Fruit fly (Drosophila melanogaster) whole organism, embryonic: Measurements from ENCODE around the gene CG33098.

Experiments used
- Asciz ChIP-seq: fragments of 200-800 bp; sonication (Bioruptor generic); optimal IDR thresholded peaks from 2 replicates; lab custom pipeline; 2017; ENCODE audit warnings: missing biosample characterization, mild to moderate bottlenecking, missing genetic modification characterization, missing genetic modification reagents
- Bgb ChIP-seq: fragments of 200-800 bp; sonication (Bioruptor generic); IDR thresholded peaks from 2 replicates; pipeline ENCODE4 v1.3.6; 2022; ENCODE audit warnings: missing biosample characterization, missing genetic modification characterization; ENCODE audit not compliant: partially characterized antibody
- CG11093 ChIP-seq: fragments of 200-800 bp; sonication (Bioruptor generic); IDR thresholded peaks from 3 replicates; pipeline ENCODE4 v1.3.6; 2022; ENCODE audit warnings: missing biosample characterization, missing genetic modification characterization
- CG11247 ChIP-seq: fragments of 200-800 bp; sonication (Bioruptor generic); IDR thresholded peaks from 2 replicates; pipeline ENCODE4 v1.3.6; 2022; ENCODE audit warnings: missing biosample characterization, missing genetic modification characterization
- CG11456 ChIP-seq: fragments of 200-800 bp; sonication (Bioruptor generic); IDR thresholded peaks from 3 replicates; pipeline ENCODE4 v1.3.6; 2022; ENCODE audit warnings: missing biosample characterization, missing genetic modification characterization
- CG11504 ChIP-seq: fragments of 200-800 bp; sonication (Bioruptor generic); optimal IDR thresholded peaks from 3 replicates; lab custom pipeline; 2019; ENCODE audit warnings: missing biosample characterization, mild to moderate bottlenecking, missing genetic modification characterization, moderate library complexity
- CG13624 ChIP-seq: fragments of 200-800 bp; sonication (Bioruptor generic); optimal IDR thresholded peaks from 2 replicates; lab custom pipeline; 2016; ENCODE audit warnings: missing biosample characterization, missing genetic modification characterization
- CG15479 ChIP-seq: fragments of 200-800 bp; sonication (Bioruptor generic); optimal IDR thresholded peaks from 3 replicates; lab custom pipeline; 2019; ENCODE audit warnings: missing biosample characterization, mild to moderate bottlenecking, missing genetic modification characterization, moderate library complexity
- CG15696 ChIP-seq: fragments of 200-800 bp; sonication (Bioruptor generic); optimal IDR thresholded peaks from 2 replicates; lab custom pipeline; 2019; ENCODE audit warnings: missing biosample characterization, mild to moderate bottlenecking, missing genetic modification characterization, moderate library complexity
- CG16863 ChIP-seq: fragments of 200-800 bp; sonication (Bioruptor generic); optimal IDR thresholded peaks from 3 replicates; lab custom pipeline; 2016; ENCODE audit warnings: missing biosample characterization, missing genetic modification characterization
- CG17361 ChIP-seq: fragments of 200-800 bp; sonication (Bioruptor generic); IDR thresholded peaks from 3 replicates; pipeline ENCODE4 v1.3.6; 2022; ENCODE audit warnings: missing biosample characterization, missing genetic modification characterization
- CG17612 ChIP-seq: fragments of 200-800 bp; sonication (Bioruptor generic); IDR thresholded peaks from 2 replicates; pipeline ENCODE4 v1.3.6; 2022; ENCODE audit warnings: missing biosample characterization, missing genetic modification characterization
- CG2129 ChIP-seq: fragments of 200-800 bp; sonication (Bioruptor generic); IDR thresholded peaks from 2 replicates; pipeline ENCODE4 v1.3.6; 2022; ENCODE audit warnings: missing biosample characterization, missing genetic modification characterization; ENCODE audit not compliant: partially characterized antibody
- CG31224 ChIP-seq: fragments of 200-800 bp; sonication (Bioruptor generic); IDR thresholded peaks from 2 replicates; pipeline ENCODE4 v1.3.6; 2022; ENCODE audit warnings: missing biosample characterization, missing genetic modification characterization
- CG32767 ChIP-seq: fragments of 200-800 bp; sonication (Bioruptor generic); IDR thresholded peaks from 2 replicates; pipeline ENCODE4 v1.3.6; 2022; ENCODE audit warnings: missing biosample characterization, missing genetic modification characterization
- CG33213 ChIP-seq: fragments of 200-800 bp; sonication (Bioruptor generic); optimal IDR thresholded peaks from 3 replicates; lab custom pipeline; 2016; ENCODE audit warnings: missing biosample characterization, missing genetic modification characterization
- CG4360 ChIP-seq: fragments of 200-800 bp; sonication (Bioruptor generic); IDR thresholded peaks from 2 replicates; pipeline ENCODE4 v1.3.6; 2022; ENCODE audit warnings: missing biosample characterization, missing genetic modification characterization
- CG6272 ChIP-seq: fragments of 200-800 bp; sonication (Bioruptor generic); IDR thresholded peaks from 2 replicates; pipeline ENCODE4 v1.3.6; 2022; ENCODE audit warnings: missing biosample characterization, missing genetic modification characterization
- CG6654 ChIP-seq: fragments of 200-800 bp; sonication (Bioruptor generic); optimal IDR thresholded peaks from 2 replicates; lab custom pipeline; 2017; ENCODE audit warnings: missing biosample characterization, mild to moderate bottlenecking, missing genetic modification characterization
- CG6683 ChIP-seq: fragments of 200-800 bp; sonication (Bioruptor generic); optimal IDR thresholded peaks from 2 replicates; lab custom pipeline; 2017; ENCODE audit warnings: missing biosample characterization, mild to moderate bottlenecking, missing genetic modification characterization, missing genetic modification reagents
- CG8944 ChIP-seq: fragments of 200-800 bp; sonication (Bioruptor generic); optimal IDR thresholded peaks from 3 replicates; lab custom pipeline; 2016; ENCODE audit warnings: missing biosample characterization, missing genetic modification characterization
- CG9817 ChIP-seq: fragments of 200-800 bp; sonication (Bioruptor generic); optimal IDR thresholded peaks from 2 replicates; lab custom pipeline; 2018; ENCODE audit warnings: missing biosample characterization, mild to moderate bottlenecking, missing genetic modification characterization, moderate library complexity
- Dip3 ChIP-seq: fragments of 200-800 bp; sonication (Bioruptor generic); optimal IDR thresholded peaks from 3 replicates; lab custom pipeline; 2016; ENCODE audit warnings: missing biosample characterization, missing genetic modification characterization
- Drgx ChIP-seq: fragments of 200-800 bp; sonication (Bioruptor generic); IDR thresholded peaks from 2 replicates; pipeline ENCODE4 v1.3.6; 2022; ENCODE audit warnings: missing biosample characterization, missing genetic modification characterization
- Gug ChIP-seq: fragments of 200-800 bp; sonication (Bioruptor generic); IDR thresholded peaks from 4 replicates; pipeline ENCODE4 v1.3.6; 2022; ENCODE audit warnings: missing biosample characterization, missing genetic modification characterization
- HmgZ ChIP-seq: fragments of 200-800 bp; sonication (Bioruptor generic); optimal IDR thresholded peaks from 2 replicates; lab custom pipeline; 2018; ENCODE audit warnings: missing biosample characterization, mild to moderate bottlenecking, missing genetic modification characterization
- Lpt ChIP-seq: fragments of >200 bp; optimal IDR thresholded peaks from 2 replicates; lab custom pipeline; 2018; ENCODE audit warnings: missing biosample characterization, missing genetic modification characterization
- NC2α ChIP-seq: fragments of 200-800 bp; sonication (Bioruptor generic); optimal IDR thresholded peaks from 2 replicates; lab custom pipeline; 2016; ENCODE audit warnings: missing biosample characterization, missing genetic modification characterization
- NK7.1 ChIP-seq: fragments of 200-800 bp; sonication (Bioruptor generic); optimal IDR thresholded peaks from 3 replicates; lab custom pipeline; 2016; ENCODE audit warnings: missing biosample characterization, missing genetic modification characterization
- NfI ChIP-seq: fragments of 200-800 bp; sonication (Bioruptor generic); optimal IDR thresholded peaks from 3 replicates; lab custom pipeline; 2018; ENCODE audit warnings: missing biosample characterization, mild to moderate bottlenecking, missing genetic modification characterization, moderate library complexity
- Sry-δ ChIP-seq: fragments of 200-800 bp; sonication (Bioruptor generic); optimal IDR thresholded peaks from 2 replicates; lab custom pipeline; 2016; ENCODE audit warnings: missing biosample characterization, missing genetic modification characterization
- Ssrp ChIP-seq: fragments of 200-800 bp; sonication (Bioruptor generic); optimal IDR thresholded peaks from 2 replicates; lab custom pipeline; 2018; ENCODE audit warnings: missing biosample characterization, mild to moderate bottlenecking, missing genetic modification characterization, moderate library complexity
- Xrp1 ChIP-seq: fragments of 200-800 bp; sonication (Bioruptor generic); IDR thresholded peaks from 2 replicates; pipeline ENCODE4 v1.3.6; 2022; ENCODE audit warnings: missing biosample characterization, missing genetic modification characterization
- ase ChIP-seq: fragments of 200-800 bp; sonication (Bioruptor generic); IDR thresholded peaks from 3 replicates; pipeline ENCODE4 v1.3.6; 2022; ENCODE audit warnings: missing biosample characterization, missing genetic modification characterization
- bab2 ChIP-seq: fragments of 200-800 bp; sonication (Bioruptor generic); optimal IDR thresholded peaks from 2 replicates; lab custom pipeline; 2016; ENCODE audit warnings: missing biosample characterization, missing genetic modification characterization
- bbx ChIP-seq: fragments of 200-800 bp; sonication (Bioruptor generic); IDR thresholded peaks from 2 replicates; pipeline ENCODE4 v1.3.6; 2022; ENCODE audit warnings: missing biosample characterization, missing genetic modification characterization; ENCODE audit not compliant: partially characterized antibody
- cato ChIP-seq: fragments of 200-800 bp; sonication (Bioruptor generic); optimal IDR thresholded peaks from 2 replicates; lab custom pipeline; 2016; ENCODE audit warnings: missing biosample characterization, missing genetic modification characterization, borderline replicate concordance
- dmrt11E ChIP-seq: fragments of 200-800 bp; sonication (Bioruptor generic); optimal IDR thresholded peaks from 3 replicates; lab custom pipeline; 2018; ENCODE audit warnings: missing biosample characterization, mild to moderate bottlenecking, missing genetic modification characterization, moderate library complexity
- en ChIP-seq: fragments of 200-800 bp; sonication (Bioruptor generic); optimal IDR thresholded peaks from 2 replicates; lab custom pipeline; 2016; ENCODE audit warnings: missing biosample characterization, missing genetic modification characterization
- eve ChIP-seq, 2 experiments: fragments of >200 bp; optimal IDR thresholded peaks; 2 replicates each; lab custom pipeline; 2017; ENCODE audit warnings: missing biosample characterization in 2 of 2, missing genetic modification characterization in 2 of 2
- ewg ChIP-seq: fragments of 200-800 bp; sonication (Bioruptor generic); optimal IDR thresholded peaks from 3 replicates; lab custom pipeline; 2017; ENCODE audit warnings: mild to moderate bottlenecking, missing biosample characterization, missing genetic modification reagents, missing genetic modification characterization
- gce ChIP-seq: fragments of 200-800 bp; sonication (Bioruptor generic); IDR thresholded peaks from 3 replicates; pipeline ENCODE4 v1.3.6; 2022; ENCODE audit warnings: missing biosample characterization, missing genetic modification characterization
- gem ChIP-seq: fragments of 200-800 bp; sonication (Bioruptor generic); optimal IDR thresholded peaks from 2 replicates; lab custom pipeline; 2019; ENCODE audit warnings: missing biosample characterization, mild to moderate bottlenecking, missing genetic modification characterization, moderate library complexity
- kah ChIP-seq: fragments of 200-800 bp; sonication (Bioruptor generic); optimal IDR thresholded peaks from 2 replicates; lab custom pipeline; 2018; ENCODE audit warnings: missing biosample characterization, mild to moderate bottlenecking, missing genetic modification characterization
- maf-S ChIP-seq: fragments of 200-800 bp; sonication (Bioruptor generic); optimal IDR thresholded peaks from 2 replicates; lab custom pipeline; 2016; ENCODE audit warnings: missing biosample characterization, missing genetic modification characterization
- oc ChIP-seq: fragments of 200-800 bp; sonication (Bioruptor generic); optimal IDR thresholded peaks from 2 replicates; lab custom pipeline; 2018; ENCODE audit warnings: missing biosample characterization, mild to moderate bottlenecking, missing genetic modification characterization, moderate library complexity
- onecut ChIP-seq: fragments of 200-800 bp; sonication (Bioruptor generic); IDR thresholded peaks from 2 replicates; pipeline ENCODE4 v1.3.6; 2022; ENCODE audit warnings: missing biosample characterization, missing genetic modification characterization
- pzg ChIP-seq: fragments of 200-800 bp; sonication (Bioruptor generic); optimal IDR thresholded peaks from 3 replicates; lab custom pipeline; 2018; ENCODE audit warnings: missing biosample characterization, mild to moderate bottlenecking, missing genetic modification characterization, moderate library complexity
- scrt ChIP-seq: fragments of 200-800 bp; sonication (Bioruptor generic); optimal IDR thresholded peaks from 2 replicates; lab custom pipeline; 2018; ENCODE audit warnings: missing biosample characterization, mild to moderate bottlenecking, missing genetic modification characterization, moderate library complexity
- seq ChIP-seq: fragments of 200-800 bp; sonication (Bioruptor generic); IDR thresholded peaks from 2 replicates; pipeline ENCODE4 v1.3.6; 2022; ENCODE audit warnings: missing biosample characterization, missing genetic modification characterization
- tin ChIP-seq: fragments of 200-800 bp; sonication (Bioruptor generic); optimal IDR thresholded peaks from 3 replicates; lab custom pipeline; 2016; ENCODE audit warnings: missing biosample characterization, missing genetic modification characterization

CG33098 gene

dm6 chr3R:12413274-12413958 lies 26.4 kb downstream of the CG33098 start, which contains the start of the genes Dip-C and pps (continued):
- no peak for TF ChIP-seq CG15479 (GFP tag; lab: Kevin White, UChicago)
- no peak for TF ChIP-seq CG13624 (GFP tag; lab: Kevin White, UChicago)
- no peak for TF ChIP-seq ewg
- TF ChIP-seq CG17361, result no peak
- no peak for TF ChIP-seq en (GFP tag; lab: Kevin White, UChicago)
- no peak for TF ChIP-seq CG32767 (GFP tag; lab: Robert Waterston, UW)
- TF ChIP-seq oc (tag; lab: Kevin White, UChicago), result no peak
- TF ChIP-seq Sry-δ (GFP tag; lab: Kevin White, UChicago), result peak; percentile 60
- no peak for TF ChIP-seq CG6683
- TF ChIP-seq Lpt (GFP tag; lab: Kevin White, UChicago), result no peak
- peak; percentile 74 for TF ChIP-seq Bgb (GFP tag; lab: Robert Waterston, UW)
- TF ChIP-seq Dip3, result no peak
- no peak for TF ChIP-seq cato (GFP tag; lab: Kevin White, UChicago)
- no peak for TF ChIP-seq seq (GFP tag; lab: Robert Waterston, UW)
- peak; percentile 69 for TF ChIP-seq pzg (GFP tag; lab: Kevin White, UChicago)
- no peak for TF ChIP-seq Asciz (GFP tag; lab: Kevin White, UChicago)
- TF ChIP-seq NfI (GFP tag; lab: Kevin White, UChicago), result no peak
- TF ChIP-seq Drgx (GFP tag; lab: Robert Waterston, UW), result no peak
- TF ChIP-seq gem, result no peak
- peak; percentile 40; the same call in 1 of the 2 replicates for TF ChIP-seq CG2129 (GFP tag; lab: Robert Waterston, UW)
- TF ChIP-seq CG11093 (GFP tag; lab: Robert Waterston, UW), result no peak
- no peak for TF ChIP-seq CG8944 (GFP tag; lab: Kevin White, UChicago)
- TF ChIP-seq Xrp1 (GFP tag; lab: Robert Waterston, UW), result no peak
- no peak for TF ChIP-seq CG6654 (GFP tag; lab: Kevin White, UChicago)
- no peak for TF ChIP-seq onecut (GFP tag; lab: Robert Waterston, UW)
- no peak for TF ChIP-seq CG16863
- TF ChIP-seq CG33213 (GFP tag; lab: Kevin White, UChicago), result no peak
- TF ChIP-seq Ssrp (tag; lab: Kevin White, UChicago), result no peak
- TF ChIP-seq CG17612 (GFP tag; lab: Robert Waterston, UW), result no peak
- no peak for TF ChIP-seq NC2α (GFP tag; lab: Kevin White, UChicago)
- no peak for TF ChIP-seq CG9817
- TF ChIP-seq Gug (GFP tag; lab: Robert Waterston, UW), result no peak
- no peak for TF ChIP-seq CG11247 (GFP tag; lab: Robert Waterston, UW)
- no peak for TF ChIP-seq CG31224 (GFP tag; lab: Robert Waterston, UW)
- no peak for TF ChIP-seq ase (GFP tag; lab: Robert Waterston, UW)
- no peak for TF ChIP-seq CG11504
- TF ChIP-seq CG15696, result no peak
- no peak for TF ChIP-seq gce (GFP tag; lab: Robert Waterston, UW)
- no peak for TF ChIP-seq NK7.1
- TF ChIP-seq dmrt11E, result no peak
- no peak for TF ChIP-seq CG11456
- no peak for TF ChIP-seq tin (GFP tag; lab: Kevin White, UChicago)
- TF ChIP-seq CG4360 (GFP tag; lab: Robert Waterston, UW), result no peak
- TF ChIP-seq CG6272, result no peak
- no peak for TF ChIP-seq kah
- peak; percentile 80 for TF ChIP-seq bbx (GFP tag; lab: Robert Waterston, UW)
- no peak for TF ChIP-seq maf-S
- TF ChIP-seq scrt, result no peak
- TF ChIP-seq bab2 (GFP tag; lab: Kevin White, UChicago), result no peak
- peak; percentile 12 for TF ChIP-seq HmgZ
- no peak for TF ChIP-seq eve (GFP tag; optimal IDR thresholded peaks at IDR 0.05; lab: Kevin White, UChicago)
